Worm (Caenorhabditis elegans) whole organism, mixed stage, embryonic: ENCODE results near the gene C06H5.8.

Experiments used
- lsy-2 ChIP-seq: fragments of 150-350 bp; optimal IDR thresholded peaks from 2 replicates; lab custom pipeline; 2014; ENCODE audit warnings: missing biosample characterization, missing genetic modification characterization
- snpc-4 ChIP-seq: fragments of 150-350 bp; optimal IDR thresholded peaks from 2 replicates; lab custom pipeline; 2014; ENCODE audit warnings: missing biosample characterization, missing genetic modification characterization
- unc-39 ChIP-seq: fragments of 150-350 bp; optimal IDR thresholded peaks from 2 replicates; lab custom pipeline; 2014; ENCODE audit warnings: missing biosample characterization, missing genetic modification characterization
- unc-62 ChIP-seq: fragments of 150-350 bp; optimal IDR thresholded peaks from 2 replicates; lab custom pipeline; 2014; ENCODE audit warnings: missing biosample characterization, missing genetic modification reagents, missing genetic modification characterization
- ztf-11 ChIP-seq: fragments of 150-350 bp; optimal IDR thresholded peaks from 2 replicates; lab custom pipeline; 2014; ENCODE audit warnings: missing biosample characterization, missing genetic modification characterization

DNA sequence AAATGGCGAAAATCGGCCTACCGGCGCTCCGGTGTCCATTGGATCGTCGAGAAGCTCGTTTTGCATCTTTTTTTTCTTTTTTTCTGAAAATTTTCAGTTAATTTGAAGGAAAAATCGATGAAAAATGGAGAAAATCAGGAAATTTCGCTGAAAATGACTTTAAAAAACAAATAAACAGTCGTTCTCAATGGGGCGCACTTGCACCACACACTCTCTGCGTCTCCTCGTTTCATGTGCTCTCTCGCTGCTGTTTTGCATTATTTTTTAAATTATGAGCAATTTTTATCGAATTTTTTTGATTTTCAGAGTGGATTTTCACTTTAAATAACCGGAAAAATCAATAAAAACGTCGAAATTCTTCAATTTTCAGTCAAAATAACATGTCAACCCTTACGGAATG, 48.3 kb upstream of the C06H5.8 start, which contains the start of gene csn-1:
- TF ChIP-seq snpc-4 (tag; lab: Kevin White, UChicago) (no peak), lsy-2 (tag; lab: Kevin White, UChicago) (no peak), unc-39 (tag; lab: Kevin White, UChicago) (no peak), ztf-11 (tag; lab: Kevin White, UChicago) (no peak), unc-62 (no peak)
